Worm (Caenorhabditis elegans) whole organism, young adult: Measurements from ENCODE around the gene C55A1.4.
"Not testable (repeated sequence)": the region's sequence is repeated elsewhere in the genome, so short reads cannot be mapped to it uniquely, and the experiment has no call there.

Experiments used
- B0019.2 ChIP-seq: fragments of 200-800 bp; sonication (Bioruptor generic); conservative IDR thresholded peaks from 2 replicates; pipeline ENCODE4 v1.3.6; 2022; ENCODE audit warnings: missing genetic modification reagents, missing genetic modification characterization, missing compliant biosample characterization
- B0035.1 ChIP-seq: sonication (generic microtip); optimal IDR thresholded peaks from 2 replicates; lab custom pipeline; 2016; ENCODE audit warnings: missing genetic modification characterization, mild to moderate bottlenecking, missing compliant biosample characterization, missing genotype, missing genetic modification reagents
- B0261.1 ChIP-seq: sonication (generic microtip); optimal IDR thresholded peaks from 2 replicates; lab custom pipeline; 2016; ENCODE audit warnings: mild to moderate bottlenecking, missing genetic modification characterization, moderate library complexity, missing compliant biosample characterization
- F33H1.4 ChIP-seq: fragments of 200-800 bp; sonication (Bioruptor generic); IDR thresholded peaks from 2 replicates; pipeline ENCODE4 v1.3.6; 2022; ENCODE audit warnings: missing genetic modification reagents, missing genetic modification characterization, missing compliant biosample characterization
- F37B4.10 ChIP-seq: fragments of 200-800 bp; sonication (Bioruptor generic); IDR thresholded peaks from 2 replicates; pipeline ENCODE4 v1.3.6; 2022; ENCODE audit warnings: missing genetic modification characterization, missing compliant biosample characterization
- K11D2.4 ChIP-seq: fragments of 200-800 bp; sonication (Bioruptor generic); IDR thresholded peaks from 2 replicates; pipeline ENCODE4 v1.3.6; 2022; ENCODE audit warnings: missing genetic modification reagents, missing genetic modification characterization, missing compliant biosample characterization
- T26A5.8 ChIP-seq: sonication (generic microtip); optimal IDR thresholded peaks from 2 replicates; lab custom pipeline; 2016; ENCODE audit warnings: missing genetic modification characterization, missing compliant biosample characterization
- Y53F4B.3 ChIP-seq: fragments of 200-800 bp; sonication (Bioruptor generic); IDR thresholded peaks from 2 replicates; pipeline ENCODE4 v1.3.6; 2022; ENCODE audit warnings: missing genetic modification reagents, missing genetic modification characterization, missing compliant biosample characterization
- Y56A3A.18 ChIP-seq: fragments of 200-800 bp; sonication (Bioruptor generic); IDR thresholded peaks from 2 replicates; pipeline ENCODE4 v1.3.6; 2022; ENCODE audit warnings: missing genetic modification reagents, missing genetic modification characterization, missing compliant biosample characterization
- attf-3 ChIP-seq: fragments of 200-800 bp; sonication (Bioruptor generic); conservative IDR thresholded peaks from 2 replicates; pipeline ENCODE4 v1.3.6; 2022; ENCODE audit warnings: missing genetic modification reagents, missing genetic modification characterization, missing compliant biosample characterization
- attf-5 ChIP-seq: fragments of 200-800 bp; sonication (Bioruptor generic); optimal IDR thresholded peaks from 2 replicates; lab custom pipeline; 2018; ENCODE audit warnings: mild to moderate bottlenecking, missing genetic modification characterization, missing compliant biosample characterization
- attf-6 ChIP-seq: fragments of 200-800 bp; sonication (Bioruptor generic); IDR thresholded peaks from 2 replicates; pipeline ENCODE4 v1.3.6; 2022; ENCODE audit warnings: missing genetic modification reagents, missing genetic modification characterization, missing compliant biosample characterization
- ceh-40 ChIP-seq: fragments of 200-800 bp; sonication (Bioruptor generic); IDR thresholded peaks from 2 replicates; pipeline ENCODE4 v1.3.6; 2022; ENCODE audit warnings: missing genetic modification characterization, missing compliant biosample characterization
- chd-7 ChIP-seq: sonication (generic microtip); optimal IDR thresholded peaks from 2 replicates; lab custom pipeline; 2016; ENCODE audit warnings: mild to moderate bottlenecking, missing genetic modification characterization, moderate library complexity, missing compliant biosample characterization
- die-1 ChIP-seq: sonication (generic microtip); optimal IDR thresholded peaks from 2 replicates; lab custom pipeline; 2016; ENCODE audit warnings: missing genotype, mild to moderate bottlenecking, missing genetic modification characterization, missing compliant biosample characterization
- dox-1 ChIP-seq: fragments of 200-800 bp; sonication (Bioruptor generic); IDR thresholded peaks from 2 replicates; pipeline ENCODE4 v1.3.6; 2022; ENCODE audit warnings: missing genetic modification reagents, missing genetic modification characterization, missing compliant biosample characterization
- egrh-3 ChIP-seq: fragments of 200-800 bp; sonication (Bioruptor generic); IDR thresholded peaks from 2 replicates; pipeline ENCODE4 v1.3.6; 2022; ENCODE audit warnings: missing genetic modification reagents, missing genetic modification characterization, missing compliant biosample characterization
- ekl-4 ChIP-seq: fragments of 200-800 bp; sonication (Bioruptor generic); IDR thresholded peaks from 2 replicates; pipeline ENCODE4 v1.3.6; 2022; ENCODE audit warnings: missing genetic modification reagents, missing genetic modification characterization, missing compliant biosample characterization
- ets-4 ChIP-seq: fragments of 200-800 bp; sonication (Bioruptor generic); optimal IDR thresholded peaks from 2 replicates; lab custom pipeline; 2018; ENCODE audit warnings: mild to moderate bottlenecking, missing genetic modification characterization, missing compliant biosample characterization
- lag-1 ChIP-seq: fragments of 200-800 bp; sonication (Bioruptor generic); IDR thresholded peaks from 2 replicates; pipeline ENCODE4 v1.3.6; 2022; ENCODE audit warnings: missing genetic modification reagents, missing genetic modification characterization, missing compliant biosample characterization
- let-607 ChIP-seq, 2 experiments: fragments of 200-800 bp in 1 of 2; sonication (Bioruptor generic) in 1 of 2; sonication (generic microtip) in 1 of 2; optimal IDR thresholded peaks; 2 replicates each; lab custom pipeline; 2016 to 2018; ENCODE audit warnings: mild to moderate bottlenecking in 2 of 2, missing compliant biosample characterization in 2 of 2, missing genetic modification characterization in 2 of 2, moderate library complexity in 2 of 2, missing genotype in 1 of 2
- madf-8 ChIP-seq: fragments of 200-800 bp; sonication (Bioruptor generic); conservative IDR thresholded peaks from 2 replicates; pipeline ENCODE4 v1.3.6; 2022; ENCODE audit warnings: missing genetic modification reagents, missing genetic modification characterization, missing compliant biosample characterization
- mxl-1 ChIP-seq: sonication (generic microtip); optimal IDR thresholded peaks from 2 replicates; lab custom pipeline; 2016; ENCODE audit warnings: missing genetic modification characterization, missing compliant biosample characterization
- nhr-179 ChIP-seq: sonication (generic microtip); optimal IDR thresholded peaks from 2 replicates; lab custom pipeline; 2016; ENCODE audit warnings: mild to moderate bottlenecking, missing genetic modification characterization, missing compliant biosample characterization
- nhr-27 ChIP-seq: fragments of 200-800 bp; sonication (Bioruptor generic); optimal IDR thresholded peaks from 2 replicates; lab custom pipeline; 2018; ENCODE audit warnings: mild to moderate bottlenecking, missing genetic modification characterization, moderate library complexity, missing compliant biosample characterization
- pha-4 ChIP-seq: fragments of 150-350 bp; sonication (generic microtip); optimal IDR thresholded peaks from 2 replicates; lab custom pipeline; 2014; ENCODE audit warnings: missing biosample characterization, missing genetic modification reagents, missing genetic modification characterization
- rec-8 ChIP-seq, 2 experiments: sonication (generic microtip); optimal IDR thresholded peaks; 2 replicates each; lab custom pipeline; 2016; ENCODE audit warnings: mild to moderate bottlenecking in 2 of 2, missing genetic modification characterization in 2 of 2, missing genetic modification reagents in 2 of 2, missing genotype in 2 of 2, missing biosample characterization in 1 of 2, missing compliant biosample characterization in 1 of 2, moderate library complexity in 1 of 2
- snpc-3.4 ChIP-seq: sonication (generic microtip); optimal IDR thresholded peaks from 2 replicates; lab custom pipeline; 2017; ENCODE audit warnings: missing genetic modification characterization, mild to moderate bottlenecking, missing compliant biosample characterization, antibody characterized with exemption, moderate library complexity, missing genotype, missing genetic modification reagents
- somi-1 ChIP-seq: fragments of 200-800 bp; sonication (Bioruptor generic); optimal IDR thresholded peaks from 2 replicates; lab custom pipeline; 2018; ENCODE audit warnings: mild to moderate bottlenecking, missing genetic modification characterization, missing compliant biosample characterization
- tlf-1 ChIP-seq: fragments of 200-800 bp; sonication (Bioruptor generic); optimal IDR thresholded peaks from 2 replicates; lab custom pipeline; 2018; ENCODE audit warnings: mild to moderate bottlenecking, missing genetic modification characterization, missing compliant biosample characterization
- unc-62 ChIP-seq: fragments of 150-350 bp; optimal IDR thresholded peaks from 2 replicates; lab custom pipeline; 2014; ENCODE audit warnings: missing biosample characterization, missing genetic modification reagents, missing genetic modification characterization
- ztf-18 ChIP-seq: sonication (generic microtip); optimal IDR thresholded peaks from 2 replicates; lab custom pipeline; 2016; ENCODE audit warnings: missing genotype, mild to moderate bottlenecking, missing genetic modification characterization, missing compliant biosample characterization
- ztf-3 ChIP-seq: fragments of 200-800 bp; sonication (Bioruptor generic); optimal IDR thresholded peaks from 2 replicates; lab custom pipeline; 2018; ENCODE audit warnings: mild to moderate bottlenecking, missing genetic modification characterization, missing compliant biosample characterization
- ztf-6 ChIP-seq: fragments of 200-800 bp; sonication (Bioruptor generic); IDR thresholded peaks from 2 replicates; pipeline ENCODE4 v1.3.6; 2022; ENCODE audit warnings: missing genetic modification reagents, missing genetic modification characterization, missing compliant biosample characterization

The C55A1.4 gene

DNA sequence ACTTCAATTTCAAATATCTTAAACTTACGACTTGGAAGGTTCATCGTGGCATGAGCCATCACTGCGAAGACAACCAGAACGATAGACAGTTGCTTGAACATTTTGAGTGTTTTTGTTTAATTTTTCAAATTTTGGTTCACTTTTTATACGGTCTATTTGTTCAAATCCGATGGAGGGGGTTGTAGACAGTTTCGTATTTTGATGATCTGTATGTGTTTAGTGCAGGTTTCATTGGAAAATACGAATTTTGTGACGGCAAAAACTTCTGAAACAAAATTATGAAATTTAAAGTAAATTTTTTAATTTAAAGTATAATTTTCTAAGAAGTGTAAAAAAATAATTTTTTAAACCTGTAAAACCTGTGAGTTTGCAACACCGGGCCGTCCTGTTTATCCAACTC lies at the start of gene C55A1.4:
TSS of gene C55A1.4 (minus strand) at position 101 of the 400 bp plus-strand sequence.
- not testable (repeated sequence) for TF ChIP-seq ekl-4 (GFP tag; lab: Robert Waterston, UW); madf-8 (GFP tag; lab: Robert Waterston, UW); B0019.2

DNA sequence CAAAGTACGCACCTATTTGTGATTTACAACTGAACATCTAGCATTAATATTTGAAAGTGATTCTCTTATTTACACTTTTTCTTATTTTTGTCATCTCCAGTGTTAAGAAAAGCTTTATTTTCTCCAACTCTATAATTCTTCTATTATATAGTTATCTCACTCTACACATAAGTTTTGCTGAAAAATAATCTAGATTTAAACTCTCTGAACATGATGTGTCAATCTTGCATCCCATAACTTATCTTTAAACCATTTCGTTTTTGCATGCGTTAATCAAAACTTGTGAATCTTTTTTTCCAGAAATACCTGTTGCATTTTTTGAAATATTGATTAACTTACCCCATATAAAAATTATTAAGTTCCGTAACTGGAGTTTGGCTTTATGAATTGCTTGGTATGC lies 46.9 kb upstream of the C55A1.4 start, which contains the start of gene nhr-268:
TSS of gene nhr-268 (plus strand) at position 301 of the 400 bp plus-strand sequence.
- TF ChIP-seq ceh-40 (GFP tag; lab: Robert Waterston, UW) (no peak), ets-4 (GFP tag; lab: Kevin White, UChicago) (no peak), ztf-6 (no peak), attf-5 (no peak), dox-1 (GFP tag; lab: Robert Waterston, UW) (no peak), Y56A3A.18 (GFP tag; lab: Robert Waterston, UW) (no peak), ztf-3 (GFP tag; lab: Kevin White, UChicago) (no peak), Y53F4B.3 (GFP tag; lab: Robert Waterston, UW) (no peak), chd-7 (no peak), attf-6 (GFP tag; lab: Robert Waterston, UW) (no peak), lag-1 (no peak), tlf-1 (GFP tag; lab: Kevin White, UChicago) (no peak), nhr-179 (tag; lab: Kevin White, UChicago) (no peak), B0035.1 (tag; lab: Kevin White, UChicago) (no peak), let-607 (tag; optimal IDR thresholded peaks at IDR 0.05; lab: Kevin White, UChicago) (no peak), mxl-1 (tag; lab: Kevin White, UChicago) (no peak), pha-4 (tag; lab: Kevin White, UChicago) (no peak), B0261.1 (no peak)

DNA sequence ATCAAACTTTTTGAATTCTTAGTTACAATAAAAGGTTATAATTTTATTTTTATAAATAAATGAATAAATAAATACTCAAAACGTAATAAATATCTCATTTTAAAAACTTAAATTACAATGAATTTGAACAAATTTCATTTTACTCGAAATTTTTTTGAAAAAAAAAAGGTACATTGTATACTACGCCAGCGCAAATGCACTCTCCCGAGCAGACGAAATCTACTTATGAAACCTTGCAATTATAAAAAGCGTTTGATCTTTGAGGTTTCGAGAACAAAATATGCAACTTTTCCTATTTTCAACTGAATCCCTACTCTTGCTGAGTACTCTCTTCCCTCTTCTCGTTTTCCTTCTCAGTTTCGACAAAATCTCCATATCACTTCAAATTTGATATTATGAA lies 44.6 kb upstream of the C55A1.4 start, which contains the start of gene nhr-197:
TSS of gene nhr-197 (plus strand) at position 301 of the 400 bp plus-strand sequence.
- TF ChIP-seq somi-1 (no peak), rec-8 (tag; optimal IDR thresholded peaks at IDR 0.05; lab: Kevin White, UChicago) (no peak), unc-62 (GFP tag; lab: Kevin White, UChicago) (no peak)

DNA sequence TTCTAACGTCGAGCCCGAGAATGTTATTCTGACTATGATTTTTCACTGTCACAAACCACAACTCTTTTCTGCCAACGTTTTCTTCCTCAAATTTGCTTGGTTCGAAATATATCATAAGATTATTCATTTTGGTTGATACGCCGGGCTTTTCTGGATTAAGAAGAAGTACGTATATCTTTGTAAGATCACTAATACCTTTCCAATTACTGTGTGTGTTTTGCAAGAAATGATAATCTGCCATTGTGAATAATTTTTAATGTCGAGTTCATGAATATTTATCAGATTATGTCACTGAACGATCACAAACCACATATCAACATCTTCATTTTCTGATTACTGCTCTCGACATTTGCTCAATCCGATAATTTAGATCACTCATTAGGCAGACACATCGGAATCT lies 42.5 kb upstream of the C55A1.4 start, which contains the start of gene nhr-196:
TSS of gene nhr-196 (plus strand) at position 118 of the 400 bp plus-strand sequence.
- TF ChIP-seq ztf-6 (no peak), F33H1.4 (GFP tag; lab: Robert Waterston, UW) (no peak), ztf-18 (tag; lab: Kevin White, UChicago) (no peak), egrh-3 (GFP tag; lab: Robert Waterston, UW) (no peak), K11D2.4 (GFP tag; lab: Robert Waterston, UW) (no peak), nhr-27 (tag; lab: Kevin White, UChicago) (no peak), tlf-1 (GFP tag; lab: Kevin White, UChicago) (no peak), snpc-3.4 (no peak), B0261.1 (no peak), F37B4.10 (no peak), die-1 (tag; lab: Kevin White, UChicago) (no peak), attf-6 (GFP tag; lab: Robert Waterston, UW) (no peak), attf-3 (GFP tag; lab: Robert Waterston, UW) (no peak), T26A5.8 (no peak)
